Worm (Caenorhabditis elegans) whole organism, L3 larva: ENCODE results near the gene ttr-43.

Source experiments
- R02D3.7 ChIP-seq: fragments of 150-350 bp; optimal IDR thresholded peaks from 2 replicates; lab custom pipeline; 2014; ENCODE audit warnings: missing biosample characterization, missing genetic modification characterization
- ama-1 ChIP-seq: fragments of 150-350 bp; optimal IDR thresholded peaks from 2 replicates; lab custom pipeline; 2018
- ceh-16 ChIP-seq: sonication (generic microtip); optimal IDR thresholded peaks from 2 replicates; lab custom pipeline; 2017; ENCODE audit warnings: missing biosample characterization, missing genetic modification characterization
- ceh-82 ChIP-seq: fragments of 150-350 bp; optimal IDR thresholded peaks from 2 replicates; lab custom pipeline; 2014; ENCODE audit warnings: missing biosample characterization, missing genetic modification characterization
- daf-12 ChIP-seq: fragments of 150-350 bp; optimal IDR thresholded peaks from 2 replicates; lab custom pipeline; 2014; ENCODE audit warnings: missing biosample characterization, missing genetic modification reagents, missing genetic modification characterization
- egl-5 ChIP-seq: fragments of 150-350 bp; optimal IDR thresholded peaks from 2 replicates; lab custom pipeline; 2017; ENCODE audit warnings: missing biosample characterization, missing genetic modification reagents, missing genetic modification characterization, inconsistent platforms
- elt-2 ChIP-seq: sonication (generic microtip); optimal IDR thresholded peaks from 2 replicates; lab custom pipeline; 2016; ENCODE audit warnings: missing genetic modification reagents, mild to moderate bottlenecking, missing genetic modification characterization, missing compliant biosample characterization
- fkh-10 ChIP-seq: sonication (generic microtip); optimal IDR thresholded peaks from 2 replicates; lab custom pipeline; 2017; ENCODE audit warnings: missing biosample characterization, missing genetic modification reagents, missing genetic modification characterization
- fos-1 ChIP-seq: fragments of 150-350 bp; optimal IDR thresholded peaks from 2 replicates; lab custom pipeline; 2014; ENCODE audit warnings: missing biosample characterization, missing genetic modification characterization
- hmg-11 ChIP-seq: sonication (generic microtip); optimal IDR thresholded peaks from 2 replicates; lab custom pipeline; 2016; ENCODE audit warnings: missing genetic modification characterization, missing compliant biosample characterization
- jun-1 ChIP-seq: fragments of 150-350 bp; optimal IDR thresholded peaks from 2 replicates; lab custom pipeline; 2014; ENCODE audit warnings: missing biosample characterization, missing genetic modification reagents, missing genetic modification characterization
- lin-39 ChIP-seq: fragments of 150-350 bp; optimal IDR thresholded peaks from 2 replicates; lab custom pipeline; 2018; ENCODE audit warnings: missing biosample characterization, missing genetic modification reagents, missing genetic modification characterization
- lsy-12 ChIP-seq: sonication (generic microtip); optimal IDR thresholded peaks from 2 replicates; lab custom pipeline; 2016; ENCODE audit warnings: mild to moderate bottlenecking, missing genetic modification characterization, missing compliant biosample characterization
- mdl-1 ChIP-seq: fragments of 150-350 bp; optimal IDR thresholded peaks from 2 replicates; lab custom pipeline; 2014; ENCODE audit warnings: missing biosample characterization, missing genetic modification characterization
- nfya-1 ChIP-seq: sonication (generic microtip); optimal IDR thresholded peaks from 2 replicates; lab custom pipeline; 2017; ENCODE audit warnings: missing genetic modification characterization, mild to moderate bottlenecking, missing compliant biosample characterization, antibody characterized with exemption, moderate library complexity; ENCODE audit not compliant: insufficient read depth
- nhr-11 ChIP-seq: fragments of 150-350 bp; optimal IDR thresholded peaks from 2 replicates; lab custom pipeline; 2014; ENCODE audit warnings: missing biosample characterization, missing genetic modification characterization
- nhr-12 ChIP-seq: fragments of 150-350 bp; optimal IDR thresholded peaks from 2 replicates; lab custom pipeline; 2014; ENCODE audit warnings: missing biosample characterization, missing genetic modification characterization
- nhr-23 ChIP-seq: fragments of 150-350 bp; optimal IDR thresholded peaks from 2 replicates; lab custom pipeline; 2014; ENCODE audit warnings: missing biosample characterization, missing genetic modification reagents, missing genetic modification characterization
- nhr-25 ChIP-seq: sonication (generic microtip); optimal IDR thresholded peaks from 2 replicates; lab custom pipeline; 2017; ENCODE audit warnings: missing biosample characterization, missing genetic modification characterization
- nhr-43 ChIP-seq: sonication (generic microtip); optimal IDR thresholded peaks from 2 replicates; lab custom pipeline; 2016; ENCODE audit warnings: mild to moderate bottlenecking, missing genetic modification characterization, missing compliant biosample characterization; ENCODE audit not compliant: poor library complexity, severe bottlenecking
- nhr-67 ChIP-seq: fragments of 150-350 bp; optimal IDR thresholded peaks from 2 replicates; lab custom pipeline; 2014; ENCODE audit warnings: missing biosample characterization, missing genetic modification characterization
- nhr-77 ChIP-seq: fragments of 150-350 bp; optimal IDR thresholded peaks from 2 replicates; lab custom pipeline; 2014; ENCODE audit warnings: missing biosample characterization, missing genetic modification characterization
- pha-4 ChIP-seq: fragments of 150-350 bp; optimal IDR thresholded peaks from 2 replicates; lab custom pipeline; 2014; ENCODE audit warnings: missing biosample characterization, missing genetic modification reagents, missing genetic modification characterization
- pqm-1 ChIP-seq: fragments of 150-350 bp; optimal IDR thresholded peaks from 2 replicates; lab custom pipeline; 2017; ENCODE audit warnings: missing biosample characterization, missing genetic modification characterization, inconsistent platforms
- tbx-2 ChIP-seq: sonication (generic microtip); optimal IDR thresholded peaks from 2 replicates; lab custom pipeline; 2016; ENCODE audit warnings: mild to moderate bottlenecking, missing genetic modification characterization, missing compliant biosample characterization
- unc-39 ChIP-seq: sonication (generic microtip); optimal IDR thresholded peaks from 4 replicates; lab custom pipeline; 2017; ENCODE audit warnings: missing biosample characterization, missing genetic modification characterization
- unc-62 ChIP-seq: fragments of 150-350 bp; sonication (generic microtip); optimal IDR thresholded peaks from 4 replicates; lab custom pipeline; 2014; ENCODE audit warnings: missing biosample characterization, missing genetic modification reagents, missing genetic modification characterization
- zag-1 ChIP-seq: fragments of 150-350 bp; optimal IDR thresholded peaks from 2 replicates; lab custom pipeline; 2014; ENCODE audit warnings: missing biosample characterization, missing genetic modification characterization

The ttr-43 gene

ce11 chrV:12542683-12543319 is 47.7 kb downstream of the ttr-43 start:
- peak; percentile 7 for TF ChIP-seq unc-62 (GFP tag; lab: Kevin White, UChicago)
- peak; percentile 81 for TF ChIP-seq nhr-23 (tag; lab: Kevin White, UChicago)
- TF ChIP-seq lsy-12 (tag; lab: Kevin White, UChicago) = peak; percentile 62
- TF ChIP-seq ceh-82 (tag; lab: Kevin White, UChicago) = peak; percentile 1
- TF ChIP-seq jun-1 (tag; lab: Kevin White, UChicago) = peak; percentile 20
- TF ChIP-seq nhr-43 (tag; lab: Kevin White, UChicago) = peak; percentile 76
- peak; percentile 18 for TF ChIP-seq nfya-1 (tag; lab: Kevin White, UChicago)
- no peak for TF ChIP-seq unc-39 (tag; lab: Kevin White, UChicago)
- TF ChIP-seq ama-1 (lab: Kevin White, UChicago) = peak; percentile 20
- TF ChIP-seq fos-1 (tag; lab: Kevin White, UChicago) = peak; percentile 61
- no peak for TF ChIP-seq egl-5 (tag; lab: Kevin White, UChicago)
- no peak for TF ChIP-seq lin-39 (tag; lab: Kevin White, UChicago)
- TF ChIP-seq nhr-25 (tag; lab: Kevin White, UChicago) = peak; percentile 78
- TF ChIP-seq zag-1 = no peak
- peak; percentile 56 for TF ChIP-seq tbx-2 (tag; lab: Kevin White, UChicago)
- no peak for TF ChIP-seq mdl-1 (tag; lab: Kevin White, UChicago)

- no peak for TF ChIP-seq pha-4 (tag; lab: Kevin White, UChicago)
Measured at ce11 chrV:12541207-12541606, 49.3 kb downstream of the ttr-43 start.

ce11 chrV:12540739-12541138 is 49.8 kb downstream of the ttr-43 start, which contains the start of gene F45D3.2:
Gene F45D3.2, plus strand, starts transcription at chrV:12541039.
- TF ChIP-seq pqm-1 (tag; lab: Kevin White, UChicago) = no peak
- no peak for TF ChIP-seq nhr-77 (tag; lab: Kevin White, UChicago)
- no peak for TF ChIP-seq nhr-12 (tag; lab: Kevin White, UChicago)
- TF ChIP-seq hmg-11 (tag; lab: Kevin White, UChicago) = no peak
- TF ChIP-seq lin-39 (tag; lab: Kevin White, UChicago) = no peak
- TF ChIP-seq, all 47 proteins: peak for 0

ce11 chrV:12540018-12540417 is 50.5 kb downstream of the ttr-43 start:
- TF ChIP-seq tbx-2 (tag; lab: Kevin White, UChicago) = no peak
- no peak for TF ChIP-seq ama-1 (lab: Kevin White, UChicago)
- no peak for TF ChIP-seq nhr-11 (tag; lab: Kevin White, UChicago)
- no peak for TF ChIP-seq pqm-1 (tag; lab: Kevin White, UChicago)
- TF ChIP-seq zag-1 = no peak
- TF ChIP-seq R02D3.7 = no peak
- TF ChIP-seq nhr-67 (tag; lab: Kevin White, UChicago) = no peak
- peak; percentile 25 for TF ChIP-seq nhr-23 (tag; lab: Kevin White, UChicago)
- TF ChIP-seq elt-2 (tag; lab: Kevin White, UChicago) = peak; percentile 5
- peak; percentile 37 for TF ChIP-seq daf-12 (tag; lab: Kevin White, UChicago)
- TF ChIP-seq ceh-16 (tag; lab: Kevin White, UChicago) = no peak
- no peak for TF ChIP-seq unc-39 (tag; lab: Kevin White, UChicago)
- peak; percentile 88 for TF ChIP-seq unc-62 (GFP tag; lab: Kevin White, UChicago)
- peak; percentile 45 for TF ChIP-seq nfya-1 (tag; lab: Kevin White, UChicago)
- no peak for TF ChIP-seq fkh-10 (GFP tag; lab: Kevin White, UChicago)
